Worm (Caenorhabditis elegans) whole organism, L1 larva: ENCODE measurements around the gene C35D10.8.

Experiments
- C04F5.9 ChIP-seq: sonication (generic microtip); optimal IDR thresholded peaks from 2 replicates; lab custom pipeline; 2016; ENCODE audit warnings: missing genetic modification characterization, missing compliant biosample characterization
- C16A3.4 ChIP-seq: fragments of 150-350 bp; optimal IDR thresholded peaks from 2 replicates; lab custom pipeline; 2014; ENCODE audit warnings: missing biosample characterization, missing genetic modification characterization
- C34B4.2 ChIP-seq: sonication (generic microtip); optimal IDR thresholded peaks from 2 replicates; lab custom pipeline; 2017; ENCODE audit warnings: mild to moderate bottlenecking, missing genetic modification characterization, missing compliant biosample characterization
- alr-1 ChIP-seq: fragments of 200-800 bp; sonication (Bioruptor generic); optimal IDR thresholded peaks from 2 replicates; lab custom pipeline; 2018; ENCODE audit warnings: borderline replicate concordance, mild to moderate bottlenecking, missing genetic modification characterization, missing compliant biosample characterization
- aly-2 ChIP-seq: fragments of 150-350 bp; optimal IDR thresholded peaks from 2 replicates; lab custom pipeline; 2014; ENCODE audit warnings: missing biosample characterization, missing genetic modification characterization
- ama-1 ChIP-seq: fragments of 150-350 bp; optimal IDR thresholded peaks from 2 replicates; lab custom pipeline; 2014
- blmp-1 ChIP-seq: fragments of 150-350 bp; optimal IDR thresholded peaks from 2 replicates; lab custom pipeline; 2014; ENCODE audit warnings: missing biosample characterization, missing genetic modification characterization
- ceh-63 ChIP-seq: fragments of 200-800 bp; sonication (Bioruptor generic); optimal IDR thresholded peaks from 2 replicates; lab custom pipeline; 2018; ENCODE audit warnings: mild to moderate bottlenecking, missing genetic modification characterization, missing compliant biosample characterization
- ceh-82 ChIP-seq, 3 experiments: fragments of 150-350 bp in 1 of 3; sonication (generic microtip) in 2 of 3; optimal IDR thresholded peaks; 2 replicates each; lab custom pipeline; 2014 to 2017; ENCODE audit warnings: missing biosample characterization in 3 of 3, missing genetic modification characterization in 3 of 3
- ceh-88 ChIP-seq: fragments of 200-800 bp; sonication (Bioruptor generic); IDR thresholded peaks from 2 replicates; pipeline ENCODE4 v1.3.6; 2022; ENCODE audit warnings: missing genetic modification characterization, missing compliant biosample characterization
- ces-1 ChIP-seq: fragments of 150-350 bp; optimal IDR thresholded peaks from 2 replicates; lab custom pipeline; 2014; ENCODE audit warnings: missing biosample characterization, missing genetic modification reagents, missing genetic modification characterization
- dpl-1 ChIP-seq, 3 experiments: fragments of 150-350 bp in 2 of 3; sonication (generic microtip) in 1 of 3; optimal IDR thresholded peaks; 2 replicates each; lab custom pipeline; 2014 to 2017; ENCODE audit warnings: missing biosample characterization in 3 of 3, missing genetic modification characterization in 3 of 3, missing genetic modification reagents in 3 of 3
- dsc-1 ChIP-seq: sonication (generic microtip); optimal IDR thresholded peaks from 2 replicates; lab custom pipeline; 2016; ENCODE audit warnings: mild to moderate bottlenecking, missing genetic modification characterization, missing compliant biosample characterization
- efl-1 ChIP-seq, 4 experiments: fragments of 150-350 bp; optimal IDR thresholded peaks in 3 of 4; peaks in 1 of 4; 1 replicate in 1 of 4; 2 replicates in 3 of 4; lab custom pipeline; 2014; ENCODE audit warnings: missing biosample characterization in 2 of 4, missing genetic modification characterization in 2 of 4, missing genetic modification reagents in 2 of 4
- efl-3 ChIP-seq: fragments of 200-800 bp; sonication (Bioruptor generic); optimal IDR thresholded peaks from 2 replicates; lab custom pipeline; 2018; ENCODE audit warnings: mild to moderate bottlenecking, missing genetic modification characterization, missing compliant biosample characterization
- egl-27 ChIP-seq, 2 experiments: fragments of 150-350 bp in 1 of 2; sonication (generic microtip); optimal IDR thresholded peaks; 3 replicates each; lab custom pipeline; 2017 to 2018; ENCODE audit warnings: missing biosample characterization in 2 of 2, missing genetic modification characterization in 2 of 2, missing genetic modification reagents in 2 of 2
- elt-2 ChIP-seq: sonication (generic microtip); optimal IDR thresholded peaks from 2 replicates; lab custom pipeline; 2016; ENCODE audit warnings: missing genetic modification characterization, mild to moderate bottlenecking, inconsistent platforms, missing compliant biosample characterization, missing genetic modification reagents
- elt-3 ChIP-seq, 6 experiments: fragments of 150-350 bp in 1 of 6; sonication (generic microtip); optimal IDR thresholded peaks; 2 replicates each; lab custom pipeline; 2017 to 2018; ENCODE audit warnings: missing biosample characterization in 6 of 6, missing genetic modification characterization in 6 of 6, inconsistent platforms in 1 of 6
- fkh-10 ChIP-seq: sonication (generic microtip); optimal IDR thresholded peaks from 2 replicates; lab custom pipeline; 2017; ENCODE audit warnings: missing biosample characterization, missing genetic modification reagents, missing genetic modification characterization
- fkh-8 ChIP-seq: sonication (generic microtip); optimal IDR thresholded peaks from 2 replicates; lab custom pipeline; 2016; ENCODE audit warnings: mild to moderate bottlenecking, missing genetic modification characterization, missing compliant biosample characterization
- fos-1 ChIP-seq: fragments of 150-350 bp; optimal IDR thresholded peaks from 2 replicates; lab custom pipeline; 2014; ENCODE audit warnings: missing biosample characterization, missing genetic modification characterization
- grh-1 ChIP-seq: fragments of 200-800 bp; sonication (Bioruptor generic); IDR thresholded peaks from 2 replicates; pipeline ENCODE4 v1.3.6; 2022; ENCODE audit warnings: missing genetic modification reagents, missing genetic modification characterization, missing compliant biosample characterization
- hlh-4 ChIP-seq: sonication (generic microtip); optimal IDR thresholded peaks from 2 replicates; lab custom pipeline; 2016; ENCODE audit warnings: mild to moderate bottlenecking, missing genetic modification characterization, missing compliant biosample characterization
- irx-1 ChIP-seq: sonication (generic microtip); optimal IDR thresholded peaks from 2 replicates; lab custom pipeline; 2016; ENCODE audit warnings: missing genetic modification characterization, missing compliant biosample characterization
- isw-1 ChIP-seq: fragments of 200-800 bp; sonication (Bioruptor generic); IDR thresholded peaks from 2 replicates; pipeline ENCODE4 v1.3.6; 2022; ENCODE audit warnings: missing genetic modification characterization, missing compliant biosample characterization
- jun-1 ChIP-seq: fragments of 150-350 bp; optimal IDR thresholded peaks from 2 replicates; lab custom pipeline; 2014; ENCODE audit warnings: missing biosample characterization, missing genetic modification reagents, missing genetic modification characterization
- lin-13 ChIP-seq: fragments of 150-350 bp; optimal IDR thresholded peaks from 2 replicates; lab custom pipeline; 2014; ENCODE audit warnings: missing biosample characterization, missing genetic modification reagents, missing genetic modification characterization
- lin-15B ChIP-seq: fragments of 150-350 bp; sonication (generic microtip); optimal IDR thresholded peaks from 3 replicates; lab custom pipeline; 2014; ENCODE audit warnings: missing biosample characterization, missing genetic modification characterization
- mab-9 ChIP-seq: fragments of 200-800 bp; sonication (Bioruptor generic); IDR thresholded peaks from 2 replicates; pipeline ENCODE4 v1.3.6; 2022; ENCODE audit warnings: missing genetic modification reagents, missing genetic modification characterization, missing compliant biosample characterization
- mdl-1 ChIP-seq, 2 experiments: fragments of 150-350 bp; optimal IDR thresholded peaks; 2 replicates each; lab custom pipeline; 2014 to 2017; ENCODE audit warnings: missing biosample characterization in 2 of 2, missing genetic modification characterization in 2 of 2, inconsistent platforms in 1 of 2
- mep-1 ChIP-seq: fragments of 150-350 bp; optimal IDR thresholded peaks from 2 replicates; lab custom pipeline; 2014; ENCODE audit warnings: missing biosample characterization, missing genetic modification characterization
- nhr-11 ChIP-seq: fragments of 150-350 bp; optimal IDR thresholded peaks from 2 replicates; lab custom pipeline; 2014; ENCODE audit warnings: missing biosample characterization, missing genetic modification characterization
- nhr-20 ChIP-seq: sonication (generic microtip); optimal IDR thresholded peaks from 2 replicates; lab custom pipeline; 2016; ENCODE audit warnings: mild to moderate bottlenecking, missing genetic modification characterization, missing compliant biosample characterization
- nhr-237 ChIP-seq: fragments of 150-350 bp; optimal IDR thresholded peaks from 2 replicates; lab custom pipeline; 2014; ENCODE audit warnings: missing biosample characterization, missing genetic modification characterization
- nhr-28 ChIP-seq: fragments of 150-350 bp; optimal IDR thresholded peaks from 2 replicates; lab custom pipeline; 2014; ENCODE audit warnings: missing biosample characterization, missing genetic modification characterization
- nhr-47 ChIP-seq: sonication (generic microtip); optimal IDR thresholded peaks from 2 replicates; lab custom pipeline; 2016; ENCODE audit warnings: mild to moderate bottlenecking, missing genetic modification characterization, moderate library complexity, missing compliant biosample characterization
- nhr-71 ChIP-seq: sonication (generic microtip); optimal IDR thresholded peaks from 2 replicates; lab custom pipeline; 2016; ENCODE audit warnings: mild to moderate bottlenecking, missing genetic modification characterization, moderate library complexity, missing compliant biosample characterization
- nhr-84 ChIP-seq: sonication (generic microtip); optimal IDR thresholded peaks from 2 replicates; lab custom pipeline; 2017; ENCODE audit warnings: missing biosample characterization, missing genetic modification characterization
- nhr-85 ChIP-seq: sonication (generic microtip); peaks from one replicate; lab custom pipeline; 2016; ENCODE audit warnings: missing genetic modification characterization, inconsistent platforms, missing compliant biosample characterization
- pag-3 ChIP-seq: sonication (generic microtip); optimal IDR thresholded peaks from 2 replicates; lab custom pipeline; 2017; ENCODE audit warnings: missing genetic modification characterization, mild to moderate bottlenecking, missing compliant biosample characterization, antibody characterized with exemption, borderline replicate concordance; ENCODE audit not compliant: insufficient read depth
- snpc-4 ChIP-seq: fragments of 150-350 bp; optimal IDR thresholded peaks from 2 replicates; lab custom pipeline; 2014; ENCODE audit warnings: missing biosample characterization, missing genetic modification characterization
- sptf-1 ChIP-seq: fragments of 150-350 bp; optimal IDR thresholded peaks from 2 replicates; lab custom pipeline; 2014; ENCODE audit warnings: missing biosample characterization, missing genetic modification characterization
- sup-37 ChIP-seq: fragments of 200-800 bp; sonication (Bioruptor generic); optimal IDR thresholded peaks from 2 replicates; lab custom pipeline; 2018; ENCODE audit warnings: mild to moderate bottlenecking, missing genetic modification characterization, missing compliant biosample characterization
- tbx-2 ChIP-seq: sonication (generic microtip); optimal IDR thresholded peaks from 2 replicates; lab custom pipeline; 2016; ENCODE audit warnings: missing genetic modification characterization, missing compliant biosample characterization
- tlp-1 ChIP-seq: fragments of 150-350 bp; optimal IDR thresholded peaks from 2 replicates; lab custom pipeline; 2014; ENCODE audit warnings: missing biosample characterization, missing genetic modification characterization
- unc-30 ChIP-seq: sonication (generic microtip); optimal IDR thresholded peaks from 2 replicates; lab custom pipeline; 2017; ENCODE audit warnings: missing biosample characterization, missing genetic modification characterization
- unc-62 ChIP-seq: fragments of 150-350 bp; optimal IDR thresholded peaks from 2 replicates; lab custom pipeline; 2014; ENCODE audit warnings: missing biosample characterization, missing genetic modification reagents, missing genetic modification characterization
- unc-86 ChIP-seq: sonication (generic microtip); optimal IDR thresholded peaks from 2 replicates; lab custom pipeline; 2016; ENCODE audit warnings: missing genetic modification characterization, missing compliant biosample characterization
- unc-98 ChIP-seq: fragments of 200-800 bp; sonication (Bioruptor generic); IDR thresholded peaks from 2 replicates; pipeline ENCODE4 v1.3.6; 2022; ENCODE audit warnings: missing genetic modification characterization, missing compliant biosample characterization
- zip-4 ChIP-seq: fragments of 200-800 bp; sonication (Bioruptor generic); optimal IDR thresholded peaks from 2 replicates; lab custom pipeline; 2018; ENCODE audit warnings: mild to moderate bottlenecking, missing genetic modification characterization, moderate library complexity, missing compliant biosample characterization
- ztf-11 ChIP-seq, 2 experiments: sonication (generic microtip); optimal IDR thresholded peaks; 2 replicates each; lab custom pipeline; 2016 to 2017; ENCODE audit warnings: missing genetic modification characterization in 2 of 2, missing biosample characterization in 1 of 2, missing compliant biosample characterization in 1 of 2
- ztf-4 ChIP-seq: fragments of 150-350 bp; optimal IDR thresholded peaks from 2 replicates; lab custom pipeline; 2014; ENCODE audit warnings: missing biosample characterization, missing genetic modification characterization

C35D10.8 gene

DNA sequence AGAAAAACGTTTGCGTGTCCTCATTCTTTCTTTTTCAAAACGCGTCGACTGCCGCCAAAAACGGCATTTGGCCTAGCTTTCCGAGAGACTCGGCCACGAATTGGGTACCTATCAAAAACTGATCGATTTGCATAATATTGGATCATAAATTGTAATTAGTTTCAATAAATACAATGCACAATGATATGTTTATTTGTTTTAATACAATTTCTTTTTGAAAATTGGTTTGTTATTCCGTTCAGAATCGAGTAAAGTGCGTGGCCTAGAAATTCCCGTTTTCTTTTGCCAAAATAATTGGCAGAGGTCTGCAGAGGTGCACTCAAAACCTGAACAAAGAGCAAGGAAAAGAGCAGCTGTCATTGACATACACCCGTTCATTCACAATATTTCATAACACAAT, 50.4 kb downstream of the C35D10.8 start, which contains the start of gene F26F4.8 (continued):
- peak in 1 of 2 experiments; percentile 68 for TF ChIP-seq ztf-11 (tag; optimal IDR thresholded peaks at IDR 0.05; lab: Kevin White, UChicago)
- TF ChIP-seq lin-13 (GFP tag; lab: Kevin White, UChicago): no peak
- peak; percentile 53 for TF ChIP-seq dsc-1 (tag; lab: Kevin White, UChicago)
- TF ChIP-seq sptf-1: no peak
- TF ChIP-seq dpl-1 (GFP tag; optimal IDR thresholded peaks at IDR 0.05; lab: Kevin White, UChicago): peak; percentile 52 to 84 (median 73)
- TF ChIP-seq C34B4.2 (tag; lab: Kevin White, UChicago): no peak
- no peak for TF ChIP-seq blmp-1 (tag; lab: Kevin White, UChicago)
- TF ChIP-seq hlh-4 (tag; lab: Kevin White, UChicago): no peak
- peak; percentile 88 for TF ChIP-seq irx-1 (tag; lab: Kevin White, UChicago)
- peak; percentile 73 for TF ChIP-seq pag-3 (tag; lab: Kevin White, UChicago)
- TF ChIP-seq efl-1 (optimal IDR thresholded peaks at IDR 0.05; lab: Kevin White, UChicago): peak; percentile 61 to 76
- peak; percentile 84 to 98 for TF ChIP-seq efl-1 (GFP tag; optimal IDR thresholded peaks at IDR 0.05 in 1 of 2; lab: Kevin White, UChicago)
- TF ChIP-seq zip-4: no peak
- peak; percentile 46 for TF ChIP-seq nhr-20 (tag; lab: Kevin White, UChicago)
- no peak for TF ChIP-seq fos-1 (tag; lab: Kevin White, UChicago)
- no peak for TF ChIP-seq nhr-11 (tag; lab: Kevin White, UChicago)
- no peak for TF ChIP-seq nhr-28
- peak; percentile 59 for TF ChIP-seq C04F5.9 (tag; lab: Kevin White, UChicago)
- TF ChIP-seq elt-2 (tag; lab: Kevin White, UChicago): no peak
- TF ChIP-seq ceh-88 (GFP tag; lab: Robert Waterston, UW): no peak
- TF ChIP-seq fkh-8 (tag; lab: Kevin White, UChicago): peak; percentile 57
- TF ChIP-seq tbx-2: peak; percentile 70
- TF ChIP-seq unc-98 (GFP tag; lab: Robert Waterston, UW): peak; percentile 65
- no peak for TF ChIP-seq elt-3 (tag; optimal IDR thresholded peaks at IDR 0.05; lab: Kevin White, UChicago)
- peak; percentile 37 for TF ChIP-seq isw-1 (GFP tag; lab: Robert Waterston, UW)
- no peak for TF ChIP-seq ceh-82 (tag; optimal IDR thresholded peaks at IDR 0.05; lab: Kevin White, UChicago)
- no peak for TF ChIP-seq fkh-10 (GFP tag; lab: Kevin White, UChicago)
- no peak for TF ChIP-seq ztf-4 (tag; lab: Kevin White, UChicago)
- TF ChIP-seq ces-1 (GFP tag; lab: Kevin White, UChicago): no peak
- TF ChIP-seq mab-9 (GFP tag; lab: Robert Waterston, UW): no peak
- no peak for TF ChIP-seq alr-1
- TF ChIP-seq unc-30 (tag; lab: Kevin White, UChicago): no peak
- no peak for TF ChIP-seq unc-62
- TF ChIP-seq C16A3.4 (tag; lab: Kevin White, UChicago): no peak
- no peak for TF ChIP-seq egl-27 (tag; optimal IDR thresholded peaks at IDR 0.05; lab: Kevin White, UChicago)
- peak; percentile 39 for TF ChIP-seq mep-1 (tag; lab: Kevin White, UChicago)
- no peak for TF ChIP-seq mdl-1 (tag; optimal IDR thresholded peaks at IDR 0.05; lab: Kevin White, UChicago)
- peak; percentile 26 for TF ChIP-seq unc-86 (tag; lab: Kevin White, UChicago)
- TF ChIP-seq efl-3 (GFP tag; lab: Kevin White, UChicago): no peak
- no peak for TF ChIP-seq ama-1 (lab: Kevin White, UChicago)
- peak; percentile 16 for TF ChIP-seq snpc-4 (tag; lab: Kevin White, UChicago)
- no peak for TF ChIP-seq sup-37 (GFP tag; lab: Kevin White, UChicago)
- TF ChIP-seq nhr-47 (tag; lab: Kevin White, UChicago): peak; percentile 66
- no peak for TF ChIP-seq jun-1 (tag; lab: Kevin White, UChicago)
- TF ChIP-seq grh-1 (GFP tag; lab: Robert Waterston, UW): no peak
- no peak for TF ChIP-seq ceh-63 (GFP tag; lab: Kevin White, UChicago)
- no peak for TF ChIP-seq tlp-1 (tag; lab: Kevin White, UChicago)
- no peak for TF ChIP-seq nhr-237
- TF ChIP-seq nhr-85: peak; percentile 69
- peak; percentile 30 for TF ChIP-seq lin-15B (tag; lab: Kevin White, UChicago)
- no peak for TF ChIP-seq nhr-84 (tag; lab: Kevin White, UChicago)
- TF ChIP-seq nhr-71 (tag; lab: Kevin White, UChicago): peak; percentile 68
- no peak for TF ChIP-seq aly-2
